Fruit fly (Drosophila melanogaster) whole organism, wandering third instar larva: Measurements from ENCODE around the gene BomBc3.

Experiments used
- Abd-B ChIP-seq: fragments of >200 bp; optimal IDR thresholded peaks from 2 replicates; lab custom pipeline; 2017; ENCODE audit warnings: missing biosample characterization, missing genetic modification characterization
- N ChIP-seq: fragments of >200 bp; optimal IDR thresholded peaks from 2 replicates; lab custom pipeline; 2018; ENCODE audit warnings: missing biosample characterization, missing external identifiers, missing genetic modification characterization
- brk ChIP-seq: fragments of 200-800 bp; sonication (Bioruptor generic); optimal IDR thresholded peaks from 2 replicates; lab custom pipeline; 2016; ENCODE audit warnings: missing biosample characterization, mild to moderate bottlenecking, missing genetic modification characterization
- dl ChIP-seq, 2 experiments: fragments of 175-275, 200-275 bp in 1 of 2; fragments of 200-275 bp in 1 of 2; sonication (Bioruptor generic); optimal IDR thresholded peaks; lab custom pipeline; 2018; ENCODE audit warnings: mild to moderate bottlenecking in 2 of 2, missing biosample characterization in 2 of 2, missing genetic modification characterization in 2 of 2, moderate library complexity in 2 of 2; ENCODE audit not compliant: partially characterized antibody in 2 of 2, insufficient read depth in 1 of 2
- dsf ChIP-seq: sonication (Bioruptor generic); optimal IDR thresholded peaks from 2 replicates; lab custom pipeline; 2016; ENCODE audit warnings: missing biosample characterization, missing genetic modification characterization, borderline replicate concordance
- foxo ChIP-seq, 2 experiments: fragments of 200-800 bp; sonication (Bioruptor generic); optimal IDR thresholded peaks; 2 replicates in 1 of 2; 3 replicates in 1 of 2; lab custom pipeline; 2016 to 2017; ENCODE audit warnings: missing biosample characterization in 2 of 2, missing genetic modification characterization in 2 of 2
- h ChIP-seq: fragments of 200-800 bp; sonication (Bioruptor generic); optimal IDR thresholded peaks from 3 replicates; lab custom pipeline; 2016; ENCODE audit warnings: missing biosample characterization, mild to moderate bottlenecking, missing genetic modification characterization
- psq ChIP-seq: fragments of 200-800 bp; sonication (Bioruptor generic); optimal IDR thresholded peaks from 3 replicates; lab custom pipeline; 2017; ENCODE audit warnings: missing biosample characterization, mild to moderate bottlenecking, missing genetic modification characterization, moderate library complexity
- sv ChIP-seq: fragments of 200-800 bp; sonication (Bioruptor generic); optimal IDR thresholded peaks from 3 replicates; lab custom pipeline; 2016; ENCODE audit warnings: missing biosample characterization, missing genetic modification characterization

DNA sequence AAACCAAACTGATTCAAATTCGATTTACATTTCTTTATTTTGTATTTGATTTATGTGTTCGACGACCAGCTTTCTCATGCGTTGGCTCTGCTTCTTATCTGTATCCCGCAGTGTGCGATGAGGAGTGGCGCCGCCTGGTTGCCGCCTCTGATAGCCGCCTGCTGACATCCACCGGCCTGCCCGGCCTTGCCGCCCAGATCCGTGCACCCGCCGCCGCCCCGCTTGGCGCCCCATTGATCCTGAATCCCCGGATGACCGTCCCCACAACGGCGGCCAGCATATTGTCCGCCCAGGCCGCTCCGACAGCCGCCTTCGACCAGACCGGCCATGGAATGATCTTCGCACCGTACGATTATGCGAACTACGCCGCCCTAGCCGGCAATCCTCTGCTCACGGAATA is 15.2 kb upstream of the BomBc3 start:
- TF ChIP-seq psq (GFP tag; lab: Kevin White, UChicago), result no peak
- TF ChIP-seq foxo (GFP tag; optimal IDR thresholded peaks at IDR 0.05; lab: Kevin White, UChicago), result no peak
- no peak for TF ChIP-seq dl (GFP tag; optimal IDR thresholded peaks at IDR 0.05; lab: Kevin White, UChicago; ENCODE audit: insufficient read depth in 1 of 2, partially characterized antibody in 2 of 2)
- no peak for TF ChIP-seq brk (GFP tag; lab: Kevin White, UChicago)
- no peak for TF ChIP-seq h (GFP tag; lab: Kevin White, UChicago)
- no peak for TF ChIP-seq Abd-B
- no peak for TF ChIP-seq sv (GFP tag; lab: Kevin White, UChicago)
- no peak for TF ChIP-seq dsf
- no peak for TF ChIP-seq N
